Worm (Caenorhabditis elegans) whole organism, L4 larva: ENCODE measurements around the gene glr-6.
"Not testable (repeated sequence)": the region's sequence is repeated elsewhere in the genome, so short reads cannot be mapped to it uniquely, and the experiment has no call there.

ENCODE experiments used
- D1046.2 ChIP-seq: fragments of 200-800 bp; sonication (Bioruptor generic); IDR thresholded peaks from 2 replicates; pipeline ENCODE4 v1.3.6; 2022; ENCODE audit warnings: missing genetic modification characterization, missing compliant biosample characterization
- F26F4.8 ChIP-seq: fragments of 200-800 bp; sonication (Bioruptor generic); conservative IDR thresholded peaks from 2 replicates; pipeline ENCODE4 v1.3.6; 2022; ENCODE audit warnings: missing genetic modification characterization, missing compliant biosample characterization
- F44E2.7 ChIP-seq: fragments of 200-800 bp; sonication (Bioruptor generic); IDR thresholded peaks from 2 replicates; pipeline ENCODE4 v2.1.2; 2022; ENCODE audit warnings: missing genetic modification characterization, missing compliant biosample characterization
- R02D3.7 ChIP-seq: fragments of 150-350 bp; sonication (generic microtip); optimal IDR thresholded peaks from 3 replicates; lab custom pipeline; 2014; ENCODE audit warnings: missing biosample characterization, missing genetic modification characterization
- ZK337.2 ChIP-seq: fragments of 200-800 bp; sonication (Bioruptor generic); IDR thresholded peaks from 2 replicates; pipeline ENCODE4 v1.3.6; 2022; ENCODE audit warnings: missing genetic modification reagents, missing genetic modification characterization, missing compliant biosample characterization
- ZK546.5 ChIP-seq, 2 experiments: sonication (generic microtip); optimal IDR thresholded peaks; 2 replicates each; lab custom pipeline; 2017; ENCODE audit warnings: missing biosample characterization in 2 of 2, missing genetic modification characterization in 2 of 2
- ceh-44 ChIP-seq: fragments of 200-800 bp; sonication (Bioruptor generic); IDR thresholded peaks from 2 replicates; pipeline ENCODE4 v1.3.6; 2022; ENCODE audit warnings: missing genetic modification reagents, missing genetic modification characterization, missing compliant biosample characterization
- daf-12 ChIP-seq: fragments of 150-350 bp; optimal IDR thresholded peaks from 2 replicates; lab custom pipeline; 2014; ENCODE audit warnings: missing biosample characterization, missing genetic modification reagents, missing genetic modification characterization
- daf-16 ChIP-seq, 3 experiments: sonication (generic microtip); optimal IDR thresholded peaks; 2 replicates each; lab custom pipeline; 2016 to 2017; ENCODE audit warnings: missing genetic modification characterization in 3 of 3, missing genetic modification reagents in 3 of 3, mild to moderate bottlenecking in 2 of 3, missing compliant biosample characterization in 2 of 3, missing biosample characterization in 1 of 3, moderate library complexity in 1 of 3
- daf-8 ChIP-seq: fragments of 200-800 bp; sonication (Bioruptor generic); IDR thresholded peaks from 2 replicates; pipeline ENCODE4 v1.3.6; 2022; ENCODE audit warnings: missing genetic modification characterization, missing compliant biosample characterization
- dpl-1 ChIP-seq: fragments of 150-350 bp; optimal IDR thresholded peaks from 2 replicates; lab custom pipeline; 2014; ENCODE audit warnings: missing biosample characterization, missing genetic modification reagents, missing genetic modification characterization
- dve-1 ChIP-seq: sonication (generic microtip); optimal IDR thresholded peaks from 2 replicates; lab custom pipeline; 2017; ENCODE audit warnings: antibody characterized with exemption, mild to moderate bottlenecking, missing genetic modification characterization, missing compliant biosample characterization; ENCODE audit not compliant: insufficient read depth
- hif-1 ChIP-seq, 2 experiments: sonication (generic microtip); optimal IDR thresholded peaks; 2 replicates each; lab custom pipeline; 2016 to 2017; ENCODE audit warnings: missing compliant biosample characterization in 2 of 2, missing genetic modification characterization in 2 of 2, missing genetic modification reagents in 2 of 2, missing genotype in 2 of 2, mild to moderate bottlenecking in 1 of 2
- hlh-11 ChIP-seq: fragments of 200-800 bp; sonication (Bioruptor generic); optimal IDR thresholded peaks from 2 replicates; lab custom pipeline; 2018; ENCODE audit warnings: mild to moderate bottlenecking, missing genetic modification characterization, missing compliant biosample characterization
- lin-13 ChIP-seq: fragments of 150-350 bp; optimal IDR thresholded peaks from 2 replicates; lab custom pipeline; 2014; ENCODE audit warnings: missing biosample characterization, missing genetic modification reagents, missing genetic modification characterization
- lin-15B ChIP-seq: fragments of 150-350 bp; sonication (generic microtip); optimal IDR thresholded peaks from 3 replicates; lab custom pipeline; 2014; ENCODE audit warnings: missing biosample characterization, missing genetic modification characterization
- lsy-2 ChIP-seq, 2 experiments: fragments of 150-350 bp in 1 of 2; sonication (generic microtip) in 1 of 2; optimal IDR thresholded peaks; 2 replicates each; lab custom pipeline; 2014 to 2017; ENCODE audit warnings: missing biosample characterization in 2 of 2, missing genetic modification characterization in 2 of 2
- madf-9 ChIP-seq: fragments of 200-800 bp; sonication (Bioruptor generic); conservative IDR thresholded peaks from 2 replicates; pipeline ENCODE4 v1.3.6; 2022; ENCODE audit warnings: missing genetic modification reagents, missing genetic modification characterization, missing compliant biosample characterization
- mxl-2 ChIP-seq: fragments of 200-800 bp; sonication (Bioruptor generic); conservative IDR thresholded peaks from 2 replicates; pipeline ENCODE4 v1.3.6; 2022; ENCODE audit warnings: missing genetic modification reagents, missing genetic modification characterization, missing compliant biosample characterization
- nhr-102 ChIP-seq: sonication (generic microtip); optimal IDR thresholded peaks from 2 replicates; lab custom pipeline; 2016; ENCODE audit warnings: mild to moderate bottlenecking, missing genetic modification characterization, moderate library complexity, missing compliant biosample characterization
- nhr-25 ChIP-seq: sonication (generic microtip); optimal IDR thresholded peaks from 2 replicates; lab custom pipeline; 2017; ENCODE audit warnings: missing genetic modification characterization, mild to moderate bottlenecking, missing compliant biosample characterization, antibody characterized with exemption, moderate library complexity, borderline replicate concordance; ENCODE audit not compliant: insufficient read depth
- nhr-28 ChIP-seq: fragments of 150-350 bp; optimal IDR thresholded peaks from 2 replicates; lab custom pipeline; 2014; ENCODE audit warnings: missing biosample characterization, missing genetic modification characterization
- nhr-42 ChIP-seq: fragments of 200-800 bp; sonication (Bioruptor generic); IDR thresholded peaks from 2 replicates; pipeline ENCODE4 v1.3.6; 2022; ENCODE audit warnings: missing genetic modification characterization, missing compliant biosample characterization
- nhr-6 ChIP-seq: fragments of 150-350 bp; optimal IDR thresholded peaks from 2 replicates; lab custom pipeline; 2014; ENCODE audit warnings: missing biosample characterization, missing genetic modification characterization
- nhr-77 ChIP-seq: fragments of 150-350 bp; optimal IDR thresholded peaks from 2 replicates; lab custom pipeline; 2014; ENCODE audit warnings: missing biosample characterization, missing genetic modification characterization
- php-3 ChIP-seq: fragments of 200-800 bp; sonication (Bioruptor generic); IDR thresholded peaks from 2 replicates; pipeline ENCODE4 v1.3.6; 2022; ENCODE audit warnings: missing genetic modification reagents, missing genetic modification characterization, missing compliant biosample characterization
- pqm-1 ChIP-seq: sonication (generic microtip); optimal IDR thresholded peaks from 2 replicates; lab custom pipeline; 2017; ENCODE audit warnings: missing biosample characterization, missing genetic modification characterization
- rbr-2 ChIP-seq: sonication (generic microtip); optimal IDR thresholded peaks from 2 replicates; lab custom pipeline; 2016; ENCODE audit warnings: missing genotype, missing genetic modification characterization, missing compliant biosample characterization
- saeg-2 ChIP-seq: fragments of 200-800 bp; sonication (Bioruptor generic); IDR thresholded peaks from 2 replicates; pipeline ENCODE4 v1.3.6; 2022; ENCODE audit warnings: missing genetic modification reagents, missing genetic modification characterization, missing compliant biosample characterization
- set-16 ChIP-seq: fragments of 200-800 bp; sonication (Bioruptor generic); IDR thresholded peaks from 2 replicates; pipeline ENCODE4 v1.3.6; 2022; ENCODE audit warnings: missing genetic modification reagents, missing genetic modification characterization, missing compliant biosample characterization
- tag-97 ChIP-seq: fragments of 200-800 bp; sonication (Bioruptor generic); IDR thresholded peaks from 2 replicates; pipeline ENCODE4 v1.3.6; 2022; ENCODE audit warnings: missing genetic modification characterization, missing compliant biosample characterization
- unc-130 ChIP-seq: sonication (generic microtip); optimal IDR thresholded peaks from 2 replicates; lab custom pipeline; 2016; ENCODE audit warnings: missing genetic modification reagents, missing genetic modification characterization, missing compliant biosample characterization
- unc-39 ChIP-seq: sonication (generic microtip); optimal IDR thresholded peaks from 2 replicates; lab custom pipeline; 2017; ENCODE audit warnings: missing biosample characterization, missing genetic modification characterization
- unc-62 ChIP-seq, 3 experiments: fragments of 150-350 bp in 1 of 3; sonication (generic microtip); optimal IDR thresholded peaks in 2 of 3; peaks in 1 of 3; 1 replicate in 1 of 3; 2 replicates in 2 of 3; lab custom pipeline; 2014 to 2017; ENCODE audit warnings: missing biosample characterization in 3 of 3, missing genetic modification characterization in 3 of 3, missing genetic modification reagents in 3 of 3, missing genotype in 1 of 3
- zip-11 ChIP-seq: fragments of 200-800 bp; sonication (Bioruptor generic); IDR thresholded peaks from 2 replicates; pipeline ENCODE4 v1.3.6; 2022; ENCODE audit warnings: missing genetic modification characterization, missing compliant biosample characterization

Gene glr-6

ce11 chrX:6885227-6885853 lies 44.8 kb upstream of the glr-6 start, which contains the start of gene F41C6.7:
Gene F41C6.7 (minus strand): TSS chrX:6885277.
- TF ChIP-seq pqm-1 (tag; lab: Kevin White, UChicago): peak; percentile 47
- TF ChIP-seq nhr-28 (tag; lab: Kevin White, UChicago): peak; percentile 33
- TF ChIP-seq hlh-11 (tag; lab: Kevin White, UChicago): peak; percentile 38
- no peak for TF ChIP-seq nhr-6
- TF ChIP-seq nhr-77 (tag; lab: Kevin White, UChicago): no peak
- TF ChIP-seq ZK337.2: no peak
- no peak for TF ChIP-seq nhr-42 (GFP tag; lab: Robert Waterston, UW)
- TF ChIP-seq tag-97: no peak
- TF ChIP-seq mxl-2 (GFP tag; lab: Robert Waterston, UW): no peak
- TF ChIP-seq dve-1: peak; percentile 61
- TF ChIP-seq daf-16 (GFP tag; optimal IDR thresholded peaks at IDR 0.05; lab: Kevin White, UChicago): no peak
- peak; percentile 81 for TF ChIP-seq daf-16 (tag; optimal IDR thresholded peaks at IDR 0.05; lab: Kevin White, UChicago)
- TF ChIP-seq php-3 (GFP tag; lab: Robert Waterston, UW): peak; percentile 78

DNA sequence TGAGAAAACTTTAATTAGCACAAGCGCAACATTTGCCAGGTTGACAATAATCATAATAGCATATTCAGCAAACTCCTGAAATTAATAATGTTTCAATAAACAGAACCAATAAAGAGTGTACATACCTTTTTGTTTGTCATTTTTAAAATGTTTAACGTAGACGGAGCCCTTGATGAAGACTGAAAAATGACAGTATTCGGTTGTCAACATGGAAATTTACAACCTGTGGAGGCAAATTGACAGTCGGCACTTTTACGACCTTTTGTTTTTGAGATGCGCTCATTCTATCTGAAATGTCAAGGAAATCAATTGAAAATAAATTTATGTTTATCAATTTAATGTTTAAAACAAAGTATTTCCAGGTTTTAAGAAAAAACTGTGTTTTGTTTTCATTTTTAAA lies 43.9 kb upstream of the glr-6 start:
- TF ChIP-seq lin-15B (no peak), daf-16 (GFP tag; optimal IDR thresholded peaks at IDR 0.05; lab: Kevin White, UChicago) (no peak), daf-16 (tag; optimal IDR thresholded peaks at IDR 0.05; lab: Kevin White, UChicago) (peak; percentile 95), php-3 (GFP tag; lab: Robert Waterston, UW) (peak; percentile 49; the same call in 1 of the 2 replicates), D1046.2 (no peak), dve-1 (peak; percentile 41), F44E2.7 (GFP tag; lab: Robert Waterston, UW) (no peak), pqm-1 (tag; lab: Kevin White, UChicago) (no peak), dpl-1 (no peak), daf-12 (no peak), ceh-44 (GFP tag; lab: Robert Waterston, UW) (no peak)

- not testable (repeated sequence) for TF ChIP-seq unc-130; R02D3.7 (tag; lab: Kevin White, UChicago); ZK546.5 (tag; optimal IDR thresholded peaks at IDR 0.05; lab: Kevin White, UChicago)
Observed at ce11 chrX:6881795-6882194, 41.3 kb upstream of the glr-6 start, which contains the start of gene F41C6.6. Gene F41C6.6 (minus strand): TSS chrX:6881895.

DNA sequence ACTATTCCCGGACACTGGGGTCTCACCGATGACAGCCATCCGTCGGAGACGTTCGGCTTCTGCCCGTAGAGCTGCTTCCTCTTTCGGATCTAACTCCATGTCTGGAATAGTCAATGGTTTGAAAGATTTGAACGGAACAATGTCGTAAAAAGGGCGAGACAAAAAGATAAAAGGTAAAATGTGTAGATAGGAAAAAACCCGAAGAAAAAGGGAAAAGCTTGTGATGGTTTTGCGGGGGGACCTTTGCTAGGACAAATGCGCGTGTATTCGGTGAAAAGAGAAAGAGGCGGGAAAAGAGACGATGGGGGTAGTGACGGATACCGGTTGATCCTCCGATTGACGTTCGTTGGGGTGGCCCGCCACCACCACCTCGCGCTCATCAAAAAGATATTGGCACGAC lies 36.9 kb upstream of the glr-6 start, which contains the start of gene col-173:
col-173 (minus strand) TSS at position 101 of the 400 bp plus-strand sequence.
- TF ChIP-seq unc-62 (GFP tag; optimal IDR thresholded peaks at IDR 0.05 in 1 of 2; lab: Kevin White, UChicago) (peak in 1 of 2 experiments; percentile 83), unc-62 (tag; optimal IDR thresholded peaks at IDR 0.05; lab: Kevin White, UChicago) (no peak), ceh-44 (GFP tag; lab: Robert Waterston, UW) (no peak)
- TF ChIP-seq, all 104 proteins: peak for 1

DNA sequence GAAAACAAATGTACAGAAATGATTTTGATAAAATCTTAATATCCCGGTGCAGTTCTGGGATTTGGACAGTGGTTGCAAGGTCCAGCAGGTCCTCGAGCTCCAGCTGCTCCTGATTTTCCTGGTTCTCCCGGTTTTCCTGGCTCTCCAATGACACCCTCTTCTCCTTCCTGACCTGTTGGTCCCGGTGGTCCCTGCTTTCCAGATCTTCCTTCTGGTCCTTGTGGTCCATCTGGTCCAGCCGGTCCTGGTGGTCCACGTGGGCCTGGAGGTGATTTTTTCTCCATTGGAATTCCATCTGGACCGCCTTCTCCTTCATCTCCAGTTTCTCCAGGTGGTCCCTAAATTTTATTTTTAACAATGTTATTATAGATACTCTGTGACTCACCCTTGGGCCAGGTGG lies 34.8 kb upstream of the glr-6 start:
- TF ChIP-seq saeg-2 (GFP tag; lab: Robert Waterston, UW): no peak
- peak; percentile 80 for TF ChIP-seq set-16 (GFP tag; lab: Robert Waterston, UW)
- peak in 1 of 2 experiments; percentile 0 for TF ChIP-seq unc-62 (GFP tag; optimal IDR thresholded peaks at IDR 0.05 in 1 of 2; lab: Kevin White, UChicago)
- no peak for TF ChIP-seq unc-62 (tag; optimal IDR thresholded peaks at IDR 0.05; lab: Kevin White, UChicago)
- TF ChIP-seq hlh-11 (tag; lab: Kevin White, UChicago): no peak
- no peak for TF ChIP-seq madf-9
- no peak for TF ChIP-seq lsy-2 (tag; optimal IDR thresholded peaks at IDR 0.05; lab: Kevin White, UChicago)

ce11 chrX:6874723-6875122 lies 34.2 kb upstream of the glr-6 start, which contains the start of gene F41C6.4:
Gene F41C6.4 (minus strand): TSS chrX:6874823.
- TF ChIP-seq nhr-25 (tag; lab: Kevin White, UChicago) (no peak), hif-1 (tag; optimal IDR thresholded peaks at IDR 0.05; lab: Kevin White, UChicago) (no peak), unc-39 (tag; lab: Kevin White, UChicago) (no peak), madf-9 (no peak), daf-8 (GFP tag; lab: Robert Waterston, UW) (no peak), rbr-2 (tag; lab: Kevin White, UChicago) (no peak), F26F4.8 (GFP tag; lab: Robert Waterston, UW) (no peak), nhr-102 (no peak), lin-13 (no peak), zip-11 (GFP tag; lab: Robert Waterston, UW) (no peak), ceh-44 (GFP tag; lab: Robert Waterston, UW) (no peak)
